Fruit fly (Drosophila melanogaster) whole organism, adult: ENCODE measurements around the gene Cyp4s3.

ENCODE experiments used
- CG1620 ChIP-seq: fragments of 200-800 bp; sonication (Bioruptor generic); optimal IDR thresholded peaks from 2 replicates; lab custom pipeline; 2016; ENCODE audit warnings: missing biosample characterization, missing genetic modification characterization
- CG7045 ChIP-seq: fragments of 200-800 bp; sonication (Bioruptor generic); optimal IDR thresholded peaks from 2 replicates; lab custom pipeline; 2017; ENCODE audit warnings: missing biosample characterization, mild to moderate bottlenecking, missing genetic modification characterization
- Mnt ChIP-seq: fragments of 200-800 bp; sonication (Bioruptor generic); optimal IDR thresholded peaks from 2 replicates; lab custom pipeline; 2016; ENCODE audit warnings: missing biosample characterization, mild to moderate bottlenecking, missing genetic modification characterization
- bab1 ChIP-seq: fragments of 200-800 bp; sonication (Bioruptor generic); optimal IDR thresholded peaks from 3 replicates; lab custom pipeline; 2019; ENCODE audit warnings: missing biosample characterization, mild to moderate bottlenecking, missing genetic modification characterization, moderate library complexity
- kay ChIP-seq: fragments of 200-800 bp; sonication (Bioruptor generic); peaks from one replicate; lab custom pipeline; 2016; ENCODE audit warnings: missing biosample characterization, missing genetic modification characterization, borderline replicate concordance
- pad ChIP-seq: fragments of 200-800 bp; sonication (Bioruptor generic); optimal IDR thresholded peaks from 3 replicates; lab custom pipeline; 2017; ENCODE audit warnings: missing biosample characterization, missing genetic modification characterization, mild to moderate bottlenecking, moderate library complexity, missing genetic modification reagents
- tj ChIP-seq: fragments of 200-800 bp; sonication (Bioruptor generic); optimal IDR thresholded peaks from 3 replicates; lab custom pipeline; 2017; ENCODE audit warnings: missing biosample characterization, mild to moderate bottlenecking, missing genetic modification characterization, moderate library complexity

- TF ChIP-seq kay (GFP tag; lab: Kevin White, UChicago) (peak; percentile 93), Mnt (GFP tag; lab: Kevin White, UChicago) (peak; percentile 94), tj (GFP tag; lab: Kevin White, UChicago) (peak; percentile 68), pad (GFP tag; lab: Kevin White, UChicago) (peak; percentile 80), CG7045 (peak; percentile 50), bab1 (peak; percentile 85), CG1620 (GFP tag; lab: Kevin White, UChicago) (peak; percentile 80)
These were observed 31.7 kb downstream of the Cyp4s3 start, which contains the start of gene Cox17 for dm6 chrX:15084580-15085138.
